Fruit fly (Drosophila melanogaster): ENCODE data around the gene CG31199.
A peak's percentile ranks its signal among the peaks of the same experiment; 100 is the strongest.

Gene CG31199

DNA sequence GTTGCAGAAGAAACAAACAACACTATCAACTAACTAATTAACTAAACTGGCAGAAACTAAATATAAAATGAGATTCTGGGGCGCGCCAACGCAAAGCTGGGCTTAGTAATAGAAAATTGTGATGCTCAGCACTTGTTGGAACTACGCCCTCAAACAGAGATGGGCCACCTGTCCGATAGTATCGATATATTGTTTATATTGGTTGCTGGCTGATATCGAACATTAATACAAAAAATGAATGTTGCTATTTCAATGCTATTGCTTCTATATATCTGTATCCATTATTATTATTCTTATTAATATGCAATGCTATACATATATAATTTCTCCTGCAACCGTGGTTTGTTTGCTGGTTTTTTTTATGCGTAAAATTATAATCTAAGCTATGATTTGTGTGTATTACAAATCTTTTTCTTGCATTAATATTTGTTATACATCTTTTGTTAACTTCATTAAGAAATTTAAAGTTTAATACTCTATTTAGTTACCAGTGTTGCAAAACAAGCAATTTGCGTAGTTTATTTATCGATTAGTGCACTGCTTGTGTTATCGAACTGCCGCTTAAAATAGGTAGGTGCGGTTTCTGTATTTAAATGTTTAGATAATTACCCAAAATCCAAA lies 18.6 kb upstream of the CG31199 start, which contains the start of gene CG31195 (continued):
- TF ChIP-seq Taf1 (GFP tag; IDR thresholded peaks at IDR 0.05) (no peak), CG6791 (GFP tag; IDR thresholded peaks at IDR 0.05; ENCODE audit: partially characterized antibody) (peak; percentile 66), bbx (GFP tag; IDR thresholded peaks at IDR 0.05; ENCODE audit: partially characterized antibody) (peak; percentile 77), ems (GFP tag; optimal IDR thresholded peaks at IDR 0.05) (no peak), peb (GFP tag; IDR thresholded peaks at IDR 0.05) (no peak), fd102C (GFP tag; optimal IDR thresholded peaks at IDR 0.05) (no peak), Xbp1 (GFP tag; optimal IDR thresholded peaks at IDR 0.05) (peak; percentile 2), hb (GFP tag; IDR thresholded peaks at IDR 0.05; ENCODE audit: partially characterized antibody) (peak; percentile 62; the same call in 2 of the 3 replicates), sna (GFP tag; IDR thresholded peaks at IDR 0.05; ENCODE audit: partially characterized antibody) (peak; percentile 75), Scr (GFP tag; IDR thresholded peaks at IDR 0.05; ENCODE audit: partially characterized antibody) (peak; percentile 88), CG2129 (GFP tag; IDR thresholded peaks at IDR 0.05; ENCODE audit: partially characterized antibody) (peak; percentile 56), CG8290 (GFP tag; optimal IDR thresholded peaks at IDR 0.05) (peak; percentile 66), CG8290 (tag; optimal IDR thresholded peaks at IDR 0.05) (peak in 1 of 2 experiments; percentile 21), insv (GFP tag; optimal IDR thresholded peaks at IDR 0.05) (no peak), wor (GFP tag; IDR thresholded peaks at IDR 0.05) (no peak), CG34422 (GFP tag; IDR thresholded peaks at IDR 0.05) (0 out of 3 replicates have a peak, but pooled peaks have one; percentile 18), HLH4C (GFP tag; IDR thresholded peaks at IDR 0.05; ENCODE audit: partially characterized antibody) (peak; percentile 75), CG11247 (GFP tag; IDR thresholded peaks at IDR 0.05) (no peak), tin (GFP tag; optimal IDR thresholded peaks at IDR 0.05) (peak; percentile 9), dysf (GFP tag; IDR thresholded peaks at IDR 0.05) (no peak), scrt (GFP tag; optimal IDR thresholded peaks at IDR 0.05) (peak; percentile 32), CG12659 (GFP tag; optimal IDR thresholded peaks at IDR 0.05) (peak; percentile 21), Abd-B (GFP tag; optimal IDR thresholded peaks at IDR 0.05) (peak; percentile 32), zen2 (GFP tag; IDR thresholded peaks at IDR 0.05; ENCODE audit: partially characterized antibody) (peak; percentile 76), Doc3 (GFP tag; IDR thresholded peaks at IDR 0.05; ENCODE audit: partially characterized antibody) (peak; percentile 79), dmrt11E (tag; optimal IDR thresholded peaks at IDR 0.05) (peak; percentile 12), CG12942 (GFP tag; optimal IDR thresholded peaks at IDR 0.05) (no peak), Myb (GFP tag; optimal IDR thresholded peaks at IDR 0.05) (peak; percentile 45), CG15514 (GFP tag; optimal IDR thresholded peaks at IDR 0.05) (peak; percentile 57), ind (GFP tag; optimal IDR thresholded peaks at IDR 0.05) (peak; percentile 2), CG15479 (GFP tag; optimal IDR thresholded peaks at IDR 0.05) (no peak), Dref (GFP tag; IDR thresholded peaks at IDR 0.05) (peak; percentile 65), inv (GFP tag; IDR thresholded peaks at IDR 0.05; ENCODE audit: partially characterized antibody) (peak; percentile 64), CG6175 (GFP tag; IDR thresholded peaks at IDR 0.05) (no peak), klu (GFP tag; IDR thresholded peaks at IDR 0.05) (no peak), Dp (GFP tag; optimal IDR thresholded peaks at IDR 0.05) (peak; percentile 62)

- TF ChIP-seq btn (GFP tag; optimal IDR thresholded peaks at IDR 0.05) (no peak), sim (GFP tag; IDR thresholded peaks at IDR 0.05) (no peak), CG14050 (GFP tag; IDR thresholded peaks at IDR 0.05) (no peak)
Measured at dm6 chr3R:20756429-20756828, 12.8 kb upstream of the CG31199 start, which contains the start of gene Syp. Syp (plus strand) TSS chr3R:20756729.
